Worm (Caenorhabditis elegans): ENCODE measurements around the gene pigm-1.
A peak's percentile ranks its signal among the peaks of the same experiment; 100 is the strongest.

pigm-1 gene

ce11 chrII:11376598-11377108 is 28.4 kb downstream of the pigm-1 start (continued):
- TF ChIP-seq lin-39 (tag; optimal IDR thresholded peaks at IDR 0.05) (no peak), nhr-11 (tag; optimal IDR thresholded peaks at IDR 0.05) (no peak), nhr-102 (tag; optimal IDR thresholded peaks at IDR 0.05) (peak; percentile 76), nhr-6 (tag; optimal IDR thresholded peaks at IDR 0.05) (no peak), pqm-1 (tag; optimal IDR thresholded peaks at IDR 0.05) (peak; percentile 27), Y105C5A.15 (GFP tag; IDR thresholded peaks at IDR 0.05) (peak; percentile 79; the same call in 1 of the 2 replicates), ztf-7 (tag; optimal IDR thresholded peaks at IDR 0.05) (no peak), F10B5.3 (tag; optimal IDR thresholded peaks at IDR 0.05) (peak; percentile 58), hlh-30 (tag; optimal IDR thresholded peaks at IDR 0.05; ENCODE audit: insufficient read depth) (peak; percentile 36), F26F4.8 (GFP tag; conservative IDR thresholded peaks at IDR 0.05) (no peak), mxl-2 (GFP tag; conservative IDR thresholded peaks at IDR 0.05) (no peak), nhr-77 (tag; optimal IDR thresholded peaks at IDR 0.05) (no peak), ZK546.5 (tag; optimal IDR thresholded peaks at IDR 0.05) (no peak), snpc-4 (tag; optimal IDR thresholded peaks at IDR 0.05) (peak; percentile 85), daf-12 (tag; optimal IDR thresholded peaks at IDR 0.05) (no peak), saeg-2 (GFP tag; IDR thresholded peaks at IDR 0.05) (peak; percentile 69; the same call in 1 of the 2 replicates), duxl-1 (tag; optimal IDR thresholded peaks at IDR 0.05; ENCODE audit: poor library complexity) (peak; percentile 89), ZK337.2 (GFP tag; IDR thresholded peaks at IDR 0.05) (no peak), madf-9 (GFP tag; conservative IDR thresholded peaks at IDR 0.05) (0 out of 2 replicates have a peak, but pooled peaks have one; percentile 48), lsy-2 (tag; optimal IDR thresholded peaks at IDR 0.05) (peak in 1 of 2 experiments; percentile 60), ctbp-1 (GFP tag; IDR thresholded peaks at IDR 0.05) (peak; percentile 33; the same call in 1 of the 2 replicates), mxl-3 (GFP tag; optimal IDR thresholded peaks at IDR 0.05) (no peak), lin-15B (tag; optimal IDR thresholded peaks at IDR 0.05) (peak; percentile 30), daf-19 (GFP tag; conservative IDR thresholded peaks at IDR 0.05) (0 out of 2 replicates have a peak, but pooled peaks have one; percentile 56), Y48G9A.11 (GFP tag; IDR thresholded peaks at IDR 0.05) (peak; percentile 76; the same call in 1 of the 2 replicates), R02D3.7 (tag; optimal IDR thresholded peaks at IDR 0.05) (no peak), nhr-41 (GFP tag; IDR thresholded peaks at IDR 0.05) (0 out of 2 replicates have a peak, but pooled peaks have one; percentile 15), egl-27 (tag; optimal IDR thresholded peaks at IDR 0.05) (no peak), php-3 (GFP tag; IDR thresholded peaks at IDR 0.05) (peak; percentile 65), dve-1 (tag; optimal IDR thresholded peaks at IDR 0.05; ENCODE audit: insufficient read depth) (no peak), nhr-48 (tag; optimal IDR thresholded peaks at IDR 0.05) (peak; percentile 70), nhr-42 (GFP tag; IDR thresholded peaks at IDR 0.05) (0 out of 2 replicates have a peak, but pooled peaks have one; percentile 69), ces-1 (GFP tag; optimal IDR thresholded peaks at IDR 0.05) (no peak), daf-16 (GFP tag; optimal IDR thresholded peaks at IDR 0.05) (peak; percentile 69 to 82), daf-16 (tag; optimal IDR thresholded peaks at IDR 0.05) (peak; percentile 88), D1046.2 (GFP tag; IDR thresholded peaks at IDR 0.05) (peak; percentile 73), spr-3 (GFP tag; optimal IDR thresholded peaks at IDR 0.05) (peak; percentile 28), lin-13 (GFP tag; optimal IDR thresholded peaks at IDR 0.05) (peak; percentile 51), fkh-10 (GFP tag; optimal IDR thresholded peaks at IDR 0.05) (no peak), vab-7 (GFP tag; IDR thresholded peaks at IDR 0.05) (no peak), snpc-1.2 (GFP tag; IDR thresholded peaks at IDR 0.05) (peak; percentile 86), nhr-28 (tag; optimal IDR thresholded peaks at IDR 0.05) (no peak), ceh-32 (tag; optimal IDR thresholded peaks at IDR 0.05; ENCODE audit: poor library complexity) (no peak), ceh-20 (GFP tag; IDR thresholded peaks at IDR 0.05) (no peak), dmd-6 (GFP tag; IDR thresholded peaks at IDR 0.05) (peak; percentile 57), pha-4 (GFP tag; IDR thresholded peaks at IDR 0.05) (peak; percentile 66), pha-4 (tag; optimal IDR thresholded peaks at IDR 0.05) (no peak), hif-1 (tag; optimal IDR thresholded peaks at IDR 0.05) (peak in 1 of 2 experiments; percentile 32), mes-2 (tag; optimal IDR thresholded peaks at IDR 0.05; ENCODE audit: poor library complexity, severe bottlenecking) (peak; percentile 80), dmd-8 (GFP tag; IDR thresholded peaks at IDR 0.05) (peak; percentile 10; the same call in 1 of the 2 replicates)

Measured in whole organism, L4 larva.